Worm (Caenorhabditis elegans): Measurements from ENCODE around the gene clec-162.
"Not testable (repeated sequence)": the region's sequence is repeated elsewhere in the genome, so short reads cannot be mapped to it uniquely, and the experiment has no call there.

Gene clec-162

ce11 chrIII:9690044-9690443 lies 35.0 kb downstream of the clec-162 start, which contains the start of gene best-5:
Gene best-5, minus strand, starts transcription at chrIII:9690253.
- TF ChIP-seq ztf-29 (GFP tag; IDR thresholded peaks at IDR 0.05) (no peak), tab-1 (GFP tag; IDR thresholded peaks at IDR 0.05) (no peak), flt-1 (GFP tag; IDR thresholded peaks at IDR 0.05) (no peak), klf-2 (GFP tag; conservative IDR thresholded peaks at IDR 0.05) (no peak), cog-1 (tag; optimal IDR thresholded peaks at IDR 0.05) (no peak), T22C8.4 (GFP tag; IDR thresholded peaks at IDR 0.05) (no peak), ztf-23 (GFP tag; IDR thresholded peaks at IDR 0.05) (no peak), med-1 (GFP tag; optimal IDR thresholded peaks at IDR 0.05; ENCODE audit: insufficient read depth) (no peak), ref-1 (GFP tag; conservative IDR thresholded peaks at IDR 0.05) (no peak)

ce11 chrIII:9689377-9689776 lies 35.6 kb downstream of the clec-162 start:
- TF ChIP-seq ref-1 (GFP tag; conservative IDR thresholded peaks at IDR 0.05) (no peak), tab-1 (GFP tag; IDR thresholded peaks at IDR 0.05) (no peak), ztf-23 (GFP tag; IDR thresholded peaks at IDR 0.05) (no peak), cog-1 (tag; optimal IDR thresholded peaks at IDR 0.05) (no peak), klf-2 (GFP tag; conservative IDR thresholded peaks at IDR 0.05) (no peak), ztf-29 (GFP tag; IDR thresholded peaks at IDR 0.05) (no peak), flt-1 (GFP tag; IDR thresholded peaks at IDR 0.05) (no peak)

- no peak for TF ChIP-seq cog-1 (tag; optimal IDR thresholded peaks at IDR 0.05)
- no peak for TF ChIP-seq ztf-29 (GFP tag; IDR thresholded peaks at IDR 0.05)
- TF ChIP-seq T22C8.4 (GFP tag; IDR thresholded peaks at IDR 0.05) = no peak
- no peak for TF ChIP-seq tab-1 (GFP tag; IDR thresholded peaks at IDR 0.05)
- no peak for TF ChIP-seq med-1 (GFP tag; optimal IDR thresholded peaks at IDR 0.05; ENCODE audit: insufficient read depth)
- TF ChIP-seq klf-2 (GFP tag; conservative IDR thresholded peaks at IDR 0.05) = no peak
- no peak for TF ChIP-seq ref-1 (GFP tag; conservative IDR thresholded peaks at IDR 0.05)
- TF ChIP-seq ztf-23 (GFP tag; IDR thresholded peaks at IDR 0.05) = no peak
Observed at ce11 chrIII:9685959-9686358, 39.1 kb downstream of the clec-162 start, which contains the start of gene C07A9.10. Gene C07A9.10, minus strand, starts transcription at chrIII:9686059.

- not testable (repeated sequence) for TF ChIP-seq tab-1 (GFP tag; IDR thresholded peaks at IDR 0.05); ref-1 (GFP tag; conservative IDR thresholded peaks at IDR 0.05); flt-1 (GFP tag; IDR thresholded peaks at IDR 0.05)
Observed at ce11 chrIII:9682729-9683128, 42.3 kb downstream of the clec-162 start, which contains the start of gene C07A9.5. Gene C07A9.5, minus strand, starts transcription at chrIII:9682829.

ce11 chrIII:9681206-9681605 lies 43.8 kb downstream of the clec-162 start, which contains the start of gene C07A9.13:
Gene C07A9.13, minus strand, starts transcription at chrIII:9681306.
- not testable (repeated sequence) for TF ChIP-seq ztf-29, T22C8.4, tab-1 (GFP tag; IDR thresholded peaks at IDR 0.05)

ce11 chrIII:9678819-9679218 lies 46.2 kb downstream of the clec-162 start, which contains the start of gene ugt-60:
Gene ugt-60, minus strand, starts transcription at chrIII:9679051.
- TF ChIP-seq ref-1 (GFP tag; conservative IDR thresholded peaks at IDR 0.05) (no peak), tab-1 (GFP tag; IDR thresholded peaks at IDR 0.05) (no peak), ztf-23 (GFP tag; IDR thresholded peaks at IDR 0.05) (no peak), klf-2 (GFP tag; conservative IDR thresholded peaks at IDR 0.05) (no peak)
